Worm (Caenorhabditis elegans) whole organism, young adult: ENCODE data around the gene R02F11.1.

Experiments
- ama-1 ChIP-seq, 3 experiments: fragments of 150-350 bp in 1 of 3; sonication (generic microtip) in 2 of 3; optimal IDR thresholded peaks; 2 replicates each; lab custom pipeline; 2014 to 2018; ENCODE audit warnings: missing biosample characterization in 2 of 3, missing genetic modification characterization in 2 of 3, missing genetic modification reagents in 2 of 3
- dpl-1 ChIP-seq: fragments of 150-350 bp; optimal IDR thresholded peaks from 2 replicates; lab custom pipeline; 2014; ENCODE audit warnings: missing biosample characterization, missing genetic modification reagents, missing genetic modification characterization
- nfyb-1 ChIP-seq: fragments of 200-800 bp; sonication (Bioruptor generic); IDR thresholded peaks from 2 replicates; pipeline ENCODE4 v1.3.6; 2022; ENCODE audit warnings: missing genetic modification reagents, missing genetic modification characterization, missing compliant biosample characterization
- nhr-90 ChIP-seq: sonication (generic microtip); optimal IDR thresholded peaks from 2 replicates; lab custom pipeline; 2016; ENCODE audit warnings: missing genotype, mild to moderate bottlenecking, missing genetic modification characterization, missing compliant biosample characterization

DNA sequence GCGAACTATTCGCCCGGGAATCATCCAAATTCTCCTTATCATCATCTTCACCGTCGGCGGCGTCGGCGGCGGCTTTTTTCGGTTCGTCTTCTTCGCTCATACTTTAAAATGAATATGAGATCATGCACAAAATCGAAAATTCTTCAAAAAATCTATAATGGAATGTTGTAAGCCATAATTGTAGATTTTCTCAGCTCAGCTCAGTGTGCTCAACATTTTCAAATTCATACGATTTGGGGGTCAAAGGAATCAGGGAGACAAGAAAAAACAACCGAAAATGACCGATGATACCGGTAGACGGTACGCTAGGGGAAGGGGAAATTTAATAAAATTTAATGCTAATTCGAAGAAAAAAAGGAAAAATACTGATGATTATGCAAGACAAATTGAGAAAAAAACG lies 17.7 kb downstream of the R02F11.1 start, which contains the start of gene ccep-97:
- TF ChIP-seq nfyb-1, result no peak
- no peak for TF ChIP-seq nhr-90 (tag; lab: Kevin White, UChicago)
- TF ChIP-seq dpl-1 (GFP tag; lab: Kevin White, UChicago), result no peak
- no peak for TF ChIP-seq ama-1 (optimal IDR thresholded peaks at IDR 0.05; lab: Kevin White, UChicago)
- TF ChIP-seq ama-1 (GFP tag; optimal IDR thresholded peaks at IDR 0.05; lab: Kevin White, UChicago), result no peak
